Fruit fly (Drosophila melanogaster) whole organism, wandering third instar larva: ENCODE results near the gene Syx5.
A peak's percentile ranks its signal among the peaks of the same experiment; 100 is the strongest.

ENCODE experiments used
- HLH106 ChIP-seq: fragments of 200-800 bp; optimal IDR thresholded peaks from 3 replicates; lab custom pipeline; 2019; ENCODE audit warnings: missing biosample characterization, mild to moderate bottlenecking, missing genetic modification characterization, moderate library complexity
- Hr78 ChIP-seq: fragments of >200 bp; optimal IDR thresholded peaks from 2 replicates; lab custom pipeline; 2017; ENCODE audit warnings: missing biosample characterization, missing genetic modification characterization
- Myc ChIP-seq: fragments of >200 bp; optimal IDR thresholded peaks from 2 replicates; lab custom pipeline; 2017
- tai ChIP-seq: sonication (Bioruptor generic); optimal IDR thresholded peaks from 2 replicates; lab custom pipeline; 2016; ENCODE audit warnings: missing biosample characterization, missing genetic modification characterization

- peak; percentile 97 for TF ChIP-seq tai
- TF ChIP-seq HLH106: peak; percentile 64
- TF ChIP-seq Myc (lab: Kevin White, UChicago): peak; percentile 86
- no peak for TF ChIP-seq Hr78 (GFP tag; lab: Kevin White, UChicago)
These were observed 19.3 kb upstream of the Syx5 start, which contains the start of the genes crp and pkaap for dm6 chr2L:16287602-16288392.
